Worm (Caenorhabditis elegans) whole organism, L4 larva: ENCODE data around the gene C44C1.6.

Experiments used
- aly-2 ChIP-seq: sonication (generic microtip); optimal IDR thresholded peaks from 2 replicates; lab custom pipeline; 2018; ENCODE audit warnings: missing biosample characterization, missing genetic modification characterization
- dpl-1 ChIP-seq: fragments of 150-350 bp; optimal IDR thresholded peaks from 2 replicates; lab custom pipeline; 2014; ENCODE audit warnings: missing biosample characterization, missing genetic modification reagents, missing genetic modification characterization
- nhr-237 ChIP-seq: sonication (generic microtip); optimal IDR thresholded peaks from 2 replicates; lab custom pipeline; 2017; ENCODE audit warnings: missing biosample characterization, missing genetic modification characterization
- saeg-2 ChIP-seq: fragments of 200-800 bp; sonication (Bioruptor generic); IDR thresholded peaks from 2 replicates; pipeline ENCODE4 v1.3.6; 2022; ENCODE audit warnings: missing genetic modification reagents, missing genetic modification characterization, missing compliant biosample characterization
- ztf-11 ChIP-seq: fragments of 150-350 bp; optimal IDR thresholded peaks from 2 replicates; lab custom pipeline; 2014; ENCODE audit warnings: missing biosample characterization, missing genetic modification characterization

DNA sequence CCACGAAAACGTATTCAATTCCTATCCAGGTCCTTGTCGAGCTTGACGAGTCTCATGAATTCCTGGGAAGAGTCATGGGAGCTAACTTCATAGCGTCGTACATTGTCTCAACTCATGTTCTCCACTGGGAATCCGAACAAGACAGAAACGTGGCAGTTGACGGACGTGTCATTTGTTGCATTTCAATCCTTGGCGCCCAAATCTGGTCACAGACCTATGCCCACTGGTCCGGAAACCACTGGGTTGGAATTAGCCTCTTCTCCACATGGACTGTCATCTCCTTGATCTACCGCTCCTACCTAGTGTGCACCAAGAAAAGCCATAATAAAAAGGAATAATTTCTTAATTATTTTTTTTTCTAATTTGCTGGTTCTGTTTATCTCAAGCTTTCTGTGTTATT, 12.5 kb upstream of the C44C1.6 start:
- TF ChIP-seq saeg-2 (GFP tag; lab: Robert Waterston, UW), result no peak
- TF ChIP-seq dpl-1 (GFP tag; lab: Kevin White, UChicago), result no peak
- TF ChIP-seq ztf-11 (tag; lab: Kevin White, UChicago), result no peak
- TF ChIP-seq aly-2 (tag; lab: Kevin White, UChicago), result no peak
- TF ChIP-seq nhr-237 (tag; lab: Kevin White, UChicago), result no peak
